Fruit fly (Drosophila melanogaster) whole organism, embryonic: ENCODE results near the gene CG14778.
A peak's percentile ranks its signal among the peaks of the same experiment; 100 is the strongest.

Source experiments
- Abd-B ChIP-seq: fragments of 200-800 bp; sonication (Bioruptor generic); optimal IDR thresholded peaks from 2 replicates; lab custom pipeline; 2018; ENCODE audit warnings: missing biosample characterization, mild to moderate bottlenecking, missing genetic modification characterization, moderate library complexity
- Atf6 ChIP-seq: fragments of 200-800 bp; sonication (Bioruptor generic); IDR thresholded peaks from 2 replicates; pipeline ENCODE4 v1.3.6; 2022; ENCODE audit warnings: missing biosample characterization, missing genetic modification characterization
- Bteb2 ChIP-seq: fragments of 200-800 bp; sonication (Bioruptor generic); optimal IDR thresholded peaks from 2 replicates; lab custom pipeline; 2016; ENCODE audit warnings: missing biosample characterization, missing genetic modification characterization
- CG10274 ChIP-seq: fragments of 200-800 bp; sonication (Bioruptor generic); optimal IDR thresholded peaks from 3 replicates; lab custom pipeline; 2017; ENCODE audit warnings: missing biosample characterization, mild to moderate bottlenecking, missing genetic modification characterization
- CG10321 ChIP-seq: fragments of 200-800 bp; sonication (Bioruptor generic); IDR thresholded peaks from 2 replicates; pipeline ENCODE4 v1.3.6; 2022; ENCODE audit warnings: missing biosample characterization, missing genetic modification characterization
- CG10565 ChIP-seq: fragments of 200-800 bp; sonication (Bioruptor generic); optimal IDR thresholded peaks from 3 replicates; lab custom pipeline; 2016; ENCODE audit warnings: missing biosample characterization, mild to moderate bottlenecking, missing genetic modification characterization
- CG13624 ChIP-seq: fragments of 200-800 bp; sonication (Bioruptor generic); optimal IDR thresholded peaks from 2 replicates; lab custom pipeline; 2016; ENCODE audit warnings: missing biosample characterization, missing genetic modification characterization
- CG13775 ChIP-seq: fragments of 200-800 bp; sonication (Bioruptor generic); optimal IDR thresholded peaks from 3 replicates; lab custom pipeline; 2017; ENCODE audit warnings: missing biosample characterization, mild to moderate bottlenecking, missing genetic modification characterization
- CG14050 ChIP-seq: fragments of 200-800 bp; sonication (Bioruptor generic); IDR thresholded peaks from 3 replicates; pipeline ENCODE4 v1.3.6; 2022; ENCODE audit warnings: missing biosample characterization, missing genetic modification characterization
- CG18764 ChIP-seq: fragments of 200-800 bp; sonication (Bioruptor generic); optimal IDR thresholded peaks from 3 replicates; lab custom pipeline; 2016; ENCODE audit warnings: missing biosample characterization, missing genetic modification characterization
- CG2116 ChIP-seq: fragments of 200-800 bp; sonication (Bioruptor generic); optimal IDR thresholded peaks from 3 replicates; lab custom pipeline; 2018; ENCODE audit warnings: missing biosample characterization, mild to moderate bottlenecking, missing genetic modification characterization
- CG4360 ChIP-seq: fragments of 200-800 bp; sonication (Bioruptor generic); IDR thresholded peaks from 2 replicates; pipeline ENCODE4 v1.3.6; 2022; ENCODE audit warnings: missing biosample characterization, missing genetic modification characterization
- CG4854 ChIP-seq: fragments of 200-800 bp; sonication (Bioruptor generic); optimal IDR thresholded peaks from 2 replicates; lab custom pipeline; 2016; ENCODE audit warnings: missing biosample characterization, missing genetic modification characterization, inconsistent platforms
- CG6175 ChIP-seq: fragments of 200-800 bp; sonication (Bioruptor generic); IDR thresholded peaks from 3 replicates; pipeline ENCODE4 v1.3.6; 2022; ENCODE audit warnings: missing biosample characterization, missing genetic modification characterization
- CG6272 ChIP-seq: fragments of 200-800 bp; sonication (Bioruptor generic); IDR thresholded peaks from 2 replicates; pipeline ENCODE4 v1.3.6; 2022; ENCODE audit warnings: missing biosample characterization, missing genetic modification characterization
- CG6654 ChIP-seq: fragments of 200-800 bp; sonication (Bioruptor generic); optimal IDR thresholded peaks from 2 replicates; lab custom pipeline; 2017; ENCODE audit warnings: missing biosample characterization, mild to moderate bottlenecking, missing genetic modification characterization
- CG6683 ChIP-seq: fragments of 200-800 bp; sonication (Bioruptor generic); optimal IDR thresholded peaks from 2 replicates; lab custom pipeline; 2017; ENCODE audit warnings: missing biosample characterization, mild to moderate bottlenecking, missing genetic modification characterization, missing genetic modification reagents
- CG6689 ChIP-seq: fragments of 200-800 bp; sonication (Bioruptor generic); IDR thresholded peaks from 2 replicates; pipeline ENCODE4 v1.3.6; 2022; ENCODE audit warnings: missing biosample characterization, missing genetic modification characterization
- CG6791 ChIP-seq: fragments of 200-800 bp; sonication (Bioruptor generic); IDR thresholded peaks from 3 replicates; pipeline ENCODE4 v1.3.6; 2022; ENCODE audit warnings: missing biosample characterization, missing genetic modification characterization; ENCODE audit not compliant: partially characterized antibody
- CG7271 ChIP-seq: fragments of 200-800 bp; sonication (Bioruptor generic); optimal IDR thresholded peaks from 2 replicates; lab custom pipeline; 2018; ENCODE audit warnings: missing biosample characterization, mild to moderate bottlenecking, missing genetic modification characterization, moderate library complexity
- CG8478 ChIP-seq: fragments of >200 bp; optimal IDR thresholded peaks from 2 replicates; lab custom pipeline; 2018
- CG8924 ChIP-seq: fragments of 200-800 bp; optimal IDR thresholded peaks from 3 replicates; lab custom pipeline; 2019; ENCODE audit warnings: missing biosample characterization, mild to moderate bottlenecking, missing genetic modification characterization, moderate library complexity
- CHES-1-like ChIP-seq: fragments of 200-800 bp; sonication (Bioruptor generic); optimal IDR thresholded peaks from 2 replicates; lab custom pipeline; 2016; ENCODE audit warnings: missing biosample characterization, missing genetic modification characterization
- Dad ChIP-seq: fragments of 200-800 bp; sonication (Bioruptor generic); optimal IDR thresholded peaks from 3 replicates; lab custom pipeline; 2016; ENCODE audit warnings: missing biosample characterization, missing genetic modification characterization
- Deaf1 ChIP-seq: fragments of 200-800 bp; optimal IDR thresholded peaks from 3 replicates; lab custom pipeline; 2019; ENCODE audit warnings: missing biosample characterization, mild to moderate bottlenecking, missing genetic modification characterization, moderate library complexity
- Drgx ChIP-seq: fragments of 200-800 bp; sonication (Bioruptor generic); IDR thresholded peaks from 2 replicates; pipeline ENCODE4 v1.3.6; 2022; ENCODE audit warnings: missing biosample characterization, missing genetic modification characterization
- Hey ChIP-seq: fragments of 200-800 bp; sonication (Bioruptor generic); optimal IDR thresholded peaks from 3 replicates; lab custom pipeline; 2018; ENCODE audit warnings: missing biosample characterization, mild to moderate bottlenecking, missing genetic modification characterization
- HmgZ ChIP-seq: fragments of 200-800 bp; sonication (Bioruptor generic); optimal IDR thresholded peaks from 2 replicates; lab custom pipeline; 2018; ENCODE audit warnings: missing biosample characterization, mild to moderate bottlenecking, missing genetic modification characterization
- Hr51 ChIP-seq, 2 experiments: fragments of 200-800 bp; sonication (Bioruptor generic); optimal IDR thresholded peaks; 2 replicates in 1 of 2; 3 replicates in 1 of 2; lab custom pipeline; 2016 to 2018; ENCODE audit warnings: missing biosample characterization in 2 of 2, missing genetic modification characterization in 2 of 2, mild to moderate bottlenecking in 1 of 2, moderate library complexity in 1 of 2
- Lhr ChIP-seq: fragments of 200-800 bp; sonication (Bioruptor generic); optimal IDR thresholded peaks from 3 replicates; lab custom pipeline; 2017; ENCODE audit warnings: mild to moderate bottlenecking, missing biosample characterization, missing genetic modification reagents, missing genetic modification characterization
- Lpt ChIP-seq: fragments of >200 bp; optimal IDR thresholded peaks from 2 replicates; lab custom pipeline; 2018; ENCODE audit warnings: missing biosample characterization, missing genetic modification characterization
- Med ChIP-seq: fragments of 200-800 bp; sonication (Bioruptor generic); peaks from one replicate; lab custom pipeline; 2016; ENCODE audit warnings: missing biosample characterization, missing genetic modification characterization, mild to moderate bottlenecking, inconsistent platforms, moderate library complexity
- Poxn ChIP-seq: fragments of 200-800 bp; sonication (Bioruptor generic); IDR thresholded peaks from 2 replicates; pipeline ENCODE4 v1.3.6; 2022; ENCODE audit warnings: missing biosample characterization, missing genetic modification characterization
- bab2 ChIP-seq: fragments of 200-800 bp; sonication (Bioruptor generic); optimal IDR thresholded peaks from 2 replicates; lab custom pipeline; 2016; ENCODE audit warnings: missing biosample characterization, missing genetic modification characterization
- chm ChIP-seq: fragments of 200-800 bp; sonication (Bioruptor generic); IDR thresholded peaks from 2 replicates; pipeline ENCODE4 v1.3.6; 2022; ENCODE audit warnings: missing biosample characterization, missing genetic modification characterization
- dysf ChIP-seq: fragments of 200-800 bp; sonication (Bioruptor generic); IDR thresholded peaks from 3 replicates; pipeline ENCODE4 v1.3.6; 2022; ENCODE audit warnings: missing biosample characterization, missing genetic modification characterization
- gcm ChIP-seq: fragments of 200-800 bp; sonication (Bioruptor generic); optimal IDR thresholded peaks from 2 replicates; lab custom pipeline; 2019; ENCODE audit warnings: missing biosample characterization, mild to moderate bottlenecking, missing genetic modification characterization, moderate library complexity
- gcm2 ChIP-seq: fragments of 200-800 bp; sonication (Bioruptor generic); optimal IDR thresholded peaks from 2 replicates; lab custom pipeline; 2016; ENCODE audit warnings: missing biosample characterization, missing genetic modification characterization
- gfzf ChIP-seq: fragments of 200-800 bp; sonication (Bioruptor generic); optimal IDR thresholded peaks from 2 replicates; lab custom pipeline; 2016; ENCODE audit warnings: missing biosample characterization, mild to moderate bottlenecking, missing genetic modification characterization, moderate library complexity
- ham ChIP-seq: fragments of 200-800 bp; sonication (Bioruptor generic); IDR thresholded peaks from 2 replicates; pipeline ENCODE4 v1.3.6; 2022; ENCODE audit warnings: missing biosample characterization, missing genetic modification characterization
- maf-S ChIP-seq: fragments of 200-800 bp; sonication (Bioruptor generic); optimal IDR thresholded peaks from 2 replicates; lab custom pipeline; 2016; ENCODE audit warnings: missing biosample characterization, missing genetic modification characterization
- nerfin-1 ChIP-seq: fragments of 200-800 bp; sonication (Bioruptor generic); optimal IDR thresholded peaks from 3 replicates; lab custom pipeline; 2019; ENCODE audit warnings: missing biosample characterization, mild to moderate bottlenecking, missing genetic modification characterization, moderate library complexity
- oc ChIP-seq: fragments of 200-800 bp; sonication (Bioruptor generic); optimal IDR thresholded peaks from 2 replicates; lab custom pipeline; 2018; ENCODE audit warnings: missing biosample characterization, mild to moderate bottlenecking, missing genetic modification characterization, moderate library complexity
- odd ChIP-seq: fragments of 200-800 bp; sonication (Bioruptor generic); optimal IDR thresholded peaks from 2 replicates; lab custom pipeline; 2017; ENCODE audit warnings: missing biosample characterization, mild to moderate bottlenecking, missing genetic modification characterization
- sc ChIP-seq, 3 experiments: fragments of >200 bp in 2 of 3; fragments of 200-800 bp in 1 of 3; sonication (Bioruptor generic) in 1 of 3; optimal IDR thresholded peaks; 2 replicates in 2 of 3; 3 replicates in 1 of 3; lab custom pipeline; 2017; ENCODE audit warnings: mild to moderate bottlenecking in 1 of 3, missing biosample characterization in 1 of 3, missing genetic modification characterization in 1 of 3, missing genetic modification reagents in 1 of 3
- scrt ChIP-seq: fragments of 200-800 bp; sonication (Bioruptor generic); optimal IDR thresholded peaks from 2 replicates; lab custom pipeline; 2018; ENCODE audit warnings: missing biosample characterization, mild to moderate bottlenecking, missing genetic modification characterization, moderate library complexity
- sug ChIP-seq: fragments of 200-800 bp; optimal IDR thresholded peaks from 2 replicates; lab custom pipeline; 2019; ENCODE audit warnings: missing biosample characterization, mild to moderate bottlenecking, missing genetic modification characterization, moderate library complexity
- trh ChIP-seq: fragments of 200-800 bp; sonication (Bioruptor generic); optimal IDR thresholded peaks from 2 replicates; lab custom pipeline; 2016; ENCODE audit warnings: missing biosample characterization, missing genetic modification characterization
- zfh1 ChIP-seq: fragments of 200-800 bp; sonication (Bioruptor generic); IDR thresholded peaks from 3 replicates; pipeline ENCODE4 v1.3.6; 2022; ENCODE audit warnings: missing biosample characterization, missing genetic modification characterization

CG14778 gene

dm6 chrX:1470562-1470961, 3.3 kb downstream of the CG14778 start, which contains the start of gene pck (continued):
- TF ChIP-seq CG8478 (no peak), CG2116 (GFP tag; lab: Kevin White, UChicago) (peak; percentile 78), Hr51 (GFP tag; optimal IDR thresholded peaks at IDR 0.05; lab: Kevin White, UChicago) (peak; percentile 56 to 67), CG6683 (GFP tag; lab: Kevin White, UChicago) (no peak), CG6791 (peak; percentile 53; the same call in 1 of the 3 replicates), oc (tag; lab: Kevin White, UChicago) (no peak), Poxn (GFP tag; lab: Robert Waterston, UW) (no peak), dysf (GFP tag; lab: Robert Waterston, UW) (peak; percentile 51; the same call in 1 of the 3 replicates), trh (peak; percentile 17), sc (optimal IDR thresholded peaks at IDR 0.05; lab: Kevin White, UChicago) (no peak), sc (GFP tag; optimal IDR thresholded peaks at IDR 0.05; lab: Kevin White, UChicago) (no peak), CG13624 (GFP tag; lab: Kevin White, UChicago) (peak; percentile 4), sug (peak; percentile 40), maf-S (GFP tag; lab: Kevin White, UChicago) (peak; percentile 72), CG6654 (GFP tag; lab: Kevin White, UChicago) (no peak), zfh1 (GFP tag; lab: Robert Waterston, UW) (peak; percentile 77; the same call in 2 of the 3 replicates), CG18764 (GFP tag; lab: Kevin White, UChicago) (peak; percentile 65), ham (GFP tag; lab: Robert Waterston, UW) (no peak), CG10274 (GFP tag; lab: Kevin White, UChicago) (no peak), gfzf (peak; percentile 63), Bteb2 (GFP tag; lab: Kevin White, UChicago) (peak; percentile 23), CG4360 (GFP tag; lab: Robert Waterston, UW) (peak; percentile 32; the same call in 1 of the 2 replicates), Med (GFP tag; lab: Kevin White, UChicago) (peak; percentile 93), CG6272 (GFP tag; lab: Robert Waterston, UW) (peak; percentile 30; the same call in 1 of the 2 replicates), odd (GFP tag; lab: Kevin White, UChicago) (no peak), Dad (GFP tag; lab: Kevin White, UChicago) (peak; percentile 62), CG10321 (GFP tag; lab: Robert Waterston, UW) (no peak), CG6689 (peak; percentile 53; the same call in 1 of the 2 replicates), Abd-B (GFP tag; lab: Kevin White, UChicago) (peak; percentile 38)

dm6 chrX:1472222-1472621, 4.9 kb downstream of the CG14778 start, which contains the start of gene CG14780:
CG14780 (plus strand) TSS chrX:1472522.
- TF ChIP-seq odd (GFP tag; lab: Kevin White, UChicago) (no peak), CG6175 (no peak)

dm6 chrX:1476436-1476835, 9.1 kb downstream of the CG14778 start:
- TF ChIP-seq nerfin-1 (tag; lab: Kevin White, UChicago) (no peak), Lhr (no peak), chm (GFP tag; lab: Robert Waterston, UW) (no peak), CG4854 (GFP tag; lab: Kevin White, UChicago) (no peak), Atf6 (GFP tag; lab: Robert Waterston, UW) (no peak), scrt (GFP tag; lab: Kevin White, UChicago) (peak; percentile 92), CG13775 (GFP tag; lab: Kevin White, UChicago) (no peak), bab2 (no peak), CG8924 (no peak), Drgx (0 out of 2 replicates have a peak, but pooled peaks have one; percentile 3), CG10565 (GFP tag; lab: Kevin White, UChicago) (no peak), CG14050 (GFP tag; lab: Robert Waterston, UW) (no peak), CG7271 (no peak), Deaf1 (peak; percentile 43), HmgZ (no peak), maf-S (GFP tag; lab: Kevin White, UChicago) (no peak), Hey (tag; lab: Kevin White, UChicago) (no peak), gcm (no peak), CHES-1-like (no peak), Lpt (GFP tag; lab: Kevin White, UChicago) (no peak), gcm2 (GFP tag; lab: Kevin White, UChicago) (no peak)
